Fruit fly (Drosophila melanogaster) whole organism, embryonic: ENCODE results near the gene CG32379.

Source experiments
- C15 ChIP-seq: fragments of 200-800 bp; sonication (Bioruptor generic); IDR thresholded peaks from 3 replicates; pipeline ENCODE4 v1.3.6; 2022; ENCODE audit warnings: missing biosample characterization, missing genetic modification characterization
- CG11247 ChIP-seq: fragments of 200-800 bp; sonication (Bioruptor generic); IDR thresholded peaks from 2 replicates; pipeline ENCODE4 v1.3.6; 2022; ENCODE audit warnings: missing biosample characterization, missing genetic modification characterization
- CG1233 ChIP-seq: fragments of 200-800 bp; sonication (Bioruptor generic); optimal IDR thresholded peaks from 4 replicates; lab custom pipeline; 2018; ENCODE audit warnings: missing biosample characterization, mild to moderate bottlenecking, missing genetic modification characterization
- CG12942 ChIP-seq: fragments of 200-800 bp; sonication (Bioruptor generic); optimal IDR thresholded peaks from 3 replicates; lab custom pipeline; 2016; ENCODE audit warnings: missing biosample characterization, missing genetic modification characterization
- CG15269 ChIP-seq: fragments of 200-800 bp; sonication (Bioruptor generic); optimal IDR thresholded peaks from 2 replicates; lab custom pipeline; 2018; ENCODE audit warnings: missing biosample characterization, mild to moderate bottlenecking, missing genetic modification characterization, moderate library complexity
- CG15601 ChIP-seq: fragments of 200-800 bp; sonication (Bioruptor generic); optimal IDR thresholded peaks from 3 replicates; lab custom pipeline; 2019; ENCODE audit warnings: missing biosample characterization, mild to moderate bottlenecking, missing genetic modification characterization, moderate library complexity
- CG15696 ChIP-seq: fragments of 200-800 bp; sonication (Bioruptor generic); optimal IDR thresholded peaks from 2 replicates; lab custom pipeline; 2019; ENCODE audit warnings: missing biosample characterization, mild to moderate bottlenecking, missing genetic modification characterization, moderate library complexity
- CG17912 ChIP-seq: fragments of 200-800 bp; sonication (Bioruptor generic); optimal IDR thresholded peaks from 2 replicates; lab custom pipeline; 2018; ENCODE audit warnings: missing biosample characterization, mild to moderate bottlenecking, missing genetic modification characterization
- CG1832 ChIP-seq: fragments of 200-800 bp; sonication (Bioruptor generic); optimal IDR thresholded peaks from 2 replicates; lab custom pipeline; 2017; ENCODE audit warnings: missing biosample characterization, mild to moderate bottlenecking, missing genetic modification characterization, inconsistent platforms
- CG18476 ChIP-seq: fragments of 200-800 bp; sonication (Bioruptor generic); optimal IDR thresholded peaks from 2 replicates; lab custom pipeline; 2016; ENCODE audit warnings: missing biosample characterization, mild to moderate bottlenecking, missing genetic modification characterization
- CG18764 ChIP-seq: fragments of 200-800 bp; sonication (Bioruptor generic); optimal IDR thresholded peaks from 3 replicates; lab custom pipeline; 2016; ENCODE audit warnings: missing biosample characterization, missing genetic modification characterization
- CG2120 ChIP-seq: fragments of 200-800 bp; sonication (Bioruptor generic); optimal IDR thresholded peaks from 3 replicates; lab custom pipeline; 2016; ENCODE audit warnings: missing biosample characterization, missing genetic modification characterization
- CG33557 ChIP-seq: fragments of 200-800 bp; sonication (Bioruptor generic); optimal IDR thresholded peaks from 2 replicates; lab custom pipeline; 2019; ENCODE audit warnings: missing biosample characterization, mild to moderate bottlenecking, missing genetic modification characterization, moderate library complexity
- CG3838 ChIP-seq: fragments of 200-800 bp; sonication (Bioruptor generic); optimal IDR thresholded peaks from 3 replicates; lab custom pipeline; 2016; ENCODE audit warnings: missing biosample characterization, missing genetic modification characterization
- CG4424 ChIP-seq: fragments of 200-800 bp; sonication (Bioruptor generic); optimal IDR thresholded peaks from 3 replicates; lab custom pipeline; 2016; ENCODE audit warnings: missing biosample characterization, missing genetic modification characterization
- CG5953 ChIP-seq: fragments of 200-800 bp; sonication (Bioruptor generic); IDR thresholded peaks from 2 replicates; pipeline ENCODE4 v1.3.6; 2022; ENCODE audit warnings: missing biosample characterization, missing genetic modification characterization
- CG8290 ChIP-seq, 3 experiments: fragments of 200-800 bp; sonication (Bioruptor generic); optimal IDR thresholded peaks; 2 replicates each; lab custom pipeline; 2016 to 2019; ENCODE audit warnings: missing biosample characterization in 3 of 3, missing genetic modification characterization in 3 of 3, mild to moderate bottlenecking in 2 of 3, moderate library complexity in 1 of 3
- CG8359 ChIP-seq: fragments of 200-800 bp; sonication (Bioruptor generic); optimal IDR thresholded peaks from 2 replicates; lab custom pipeline; 2017; ENCODE audit warnings: missing biosample characterization, mild to moderate bottlenecking, missing genetic modification characterization, borderline replicate concordance
- CG8478 ChIP-seq: fragments of >200 bp; optimal IDR thresholded peaks from 2 replicates; lab custom pipeline; 2018
- CG8765 ChIP-seq: fragments of 200-800 bp; sonication (Bioruptor generic); IDR thresholded peaks from 2 replicates; pipeline ENCODE4 v1.3.6; 2022; ENCODE audit warnings: missing biosample characterization, missing genetic modification characterization
- CG9797 ChIP-seq: fragments of 200-800 bp; sonication (Bioruptor generic); optimal IDR thresholded peaks from 3 replicates; lab custom pipeline; 2018; ENCODE audit warnings: missing biosample characterization, mild to moderate bottlenecking, missing genetic modification characterization
- D19A ChIP-seq: fragments of 200-800 bp; optimal IDR thresholded peaks from 3 replicates; lab custom pipeline; 2019; ENCODE audit warnings: missing biosample characterization, mild to moderate bottlenecking, missing genetic modification characterization, moderate library complexity
- Elba2 ChIP-seq: fragments of 200-800 bp; sonication (Bioruptor generic); optimal IDR thresholded peaks from 3 replicates; lab custom pipeline; 2016; ENCODE audit warnings: missing biosample characterization, missing genetic modification characterization
- H2.0 ChIP-seq: fragments of 200-800 bp; sonication (Bioruptor generic); IDR thresholded peaks from 2 replicates; pipeline ENCODE4 v1.3.6; 2022; ENCODE audit warnings: missing biosample characterization, missing genetic modification characterization
- Lhr ChIP-seq: fragments of 200-800 bp; sonication (Bioruptor generic); optimal IDR thresholded peaks from 3 replicates; lab custom pipeline; 2017; ENCODE audit warnings: mild to moderate bottlenecking, missing biosample characterization, missing genetic modification reagents, missing genetic modification characterization
- MBD-R2 ChIP-seq: fragments of 200-800 bp; sonication (Bioruptor generic); IDR thresholded peaks from 2 replicates; pipeline ENCODE4 v1.3.6; 2022; ENCODE audit warnings: missing biosample characterization, missing genetic modification characterization
- Max ChIP-seq: fragments of 200-800 bp; sonication (Bioruptor generic); optimal IDR thresholded peaks from 2 replicates; lab custom pipeline; 2016; ENCODE audit warnings: missing biosample characterization, mild to moderate bottlenecking, missing genetic modification characterization
- Mrtf ChIP-seq: fragments of 200-800 bp; sonication (Bioruptor generic); IDR thresholded peaks from 3 replicates; pipeline ENCODE4 v1.3.6; 2022; ENCODE audit warnings: missing biosample characterization, missing genetic modification characterization
- Optix ChIP-seq: fragments of 200-800 bp; sonication (Bioruptor generic); IDR thresholded peaks from 3 replicates; pipeline ENCODE4 v1.3.6; 2022; ENCODE audit warnings: missing biosample characterization, missing genetic modification characterization
- Scr ChIP-seq: fragments of 200-800 bp; sonication (Bioruptor generic); IDR thresholded peaks from 2 replicates; pipeline ENCODE4 v1.3.6; 2022; ENCODE audit warnings: missing biosample characterization, missing genetic modification characterization; ENCODE audit not compliant: partially characterized antibody
- Ssrp ChIP-seq: fragments of 200-800 bp; sonication (Bioruptor generic); optimal IDR thresholded peaks from 2 replicates; lab custom pipeline; 2018; ENCODE audit warnings: missing biosample characterization, mild to moderate bottlenecking, missing genetic modification characterization, moderate library complexity
- abd-A ChIP-seq: fragments of 200-800 bp; sonication (Bioruptor generic); optimal IDR thresholded peaks from 3 replicates; lab custom pipeline; 2019; ENCODE audit warnings: missing biosample characterization, mild to moderate bottlenecking, missing genetic modification characterization, moderate library complexity
- cato ChIP-seq: fragments of 200-800 bp; sonication (Bioruptor generic); optimal IDR thresholded peaks from 2 replicates; lab custom pipeline; 2016; ENCODE audit warnings: missing biosample characterization, missing genetic modification characterization, borderline replicate concordance
- cwo ChIP-seq: fragments of 200-800 bp; sonication (Bioruptor generic); optimal IDR thresholded peaks from 3 replicates; lab custom pipeline; 2017; ENCODE audit warnings: missing biosample characterization, missing genetic modification characterization, mild to moderate bottlenecking, moderate library complexity, missing genetic modification reagents
- danr ChIP-seq: fragments of 200-800 bp; sonication (Bioruptor generic); IDR thresholded peaks from 2 replicates; pipeline ENCODE4 v1.3.6; 2022; ENCODE audit warnings: missing biosample characterization, missing genetic modification characterization
- dmrt99B ChIP-seq: fragments of 200-800 bp; sonication (Bioruptor generic); optimal IDR thresholded peaks from 2 replicates; lab custom pipeline; 2018; ENCODE audit warnings: missing biosample characterization, mild to moderate bottlenecking, missing genetic modification characterization, moderate library complexity
- ewg ChIP-seq: fragments of 200-800 bp; sonication (Bioruptor generic); optimal IDR thresholded peaks from 3 replicates; lab custom pipeline; 2017; ENCODE audit warnings: mild to moderate bottlenecking, missing biosample characterization, missing genetic modification reagents, missing genetic modification characterization
- fd96Cb ChIP-seq: fragments of 200-800 bp; sonication (Bioruptor generic); optimal IDR thresholded peaks from 2 replicates; lab custom pipeline; 2018; ENCODE audit warnings: missing biosample characterization, mild to moderate bottlenecking, missing genetic modification characterization, moderate library complexity
- fru ChIP-seq: fragments of >200 bp; optimal IDR thresholded peaks from 2 replicates; lab custom pipeline; 2017
- grn ChIP-seq: fragments of 200-800 bp; sonication (Bioruptor generic); optimal IDR thresholded peaks from 3 replicates; lab custom pipeline; 2017; ENCODE audit warnings: missing biosample characterization, missing genetic modification characterization
- gro ChIP-seq: fragments of 200-800 bp; sonication (Bioruptor generic); optimal IDR thresholded peaks from 2 replicates; lab custom pipeline; 2016; ENCODE audit warnings: missing biosample characterization, missing genetic modification characterization
- jing ChIP-seq: fragments of 200-800 bp; sonication (Bioruptor generic); optimal IDR thresholded peaks from 2 replicates; lab custom pipeline; 2018; ENCODE audit warnings: missing biosample characterization, mild to moderate bottlenecking, missing genetic modification characterization
- lilli ChIP-seq: fragments of 200-800 bp; sonication (Bioruptor generic); optimal IDR thresholded peaks from 3 replicates; lab custom pipeline; 2016; ENCODE audit warnings: missing biosample characterization, missing genetic modification characterization
- lmd ChIP-seq: fragments of 200-800 bp; sonication (Bioruptor generic); IDR thresholded peaks from 2 replicates; pipeline ENCODE4 v1.3.6; 2022; ENCODE audit warnings: missing biosample characterization, missing genetic modification characterization
- nau ChIP-seq: fragments of 200-800 bp; sonication (Bioruptor generic); optimal IDR thresholded peaks from 3 replicates; lab custom pipeline; 2017; ENCODE audit warnings: missing biosample characterization, mild to moderate bottlenecking, missing genetic modification characterization, missing genetic modification reagents
- nerfin-1 ChIP-seq: fragments of 200-800 bp; sonication (Bioruptor generic); optimal IDR thresholded peaks from 3 replicates; lab custom pipeline; 2019; ENCODE audit warnings: missing biosample characterization, mild to moderate bottlenecking, missing genetic modification characterization, moderate library complexity
- peb ChIP-seq: fragments of 200-800 bp; sonication (Bioruptor generic); IDR thresholded peaks from 2 replicates; pipeline ENCODE4 v1.3.6; 2022; ENCODE audit warnings: missing biosample characterization, missing genetic modification characterization
- tio ChIP-seq: fragments of 200-800 bp; sonication (Bioruptor generic); optimal IDR thresholded peaks from 2 replicates; lab custom pipeline; 2017; ENCODE audit warnings: missing biosample characterization, missing genetic modification characterization, inconsistent platforms
- usp ChIP-seq: fragments of >200 bp; optimal IDR thresholded peaks from 2 replicates; lab custom pipeline; 2017; ENCODE audit warnings: missing biosample characterization, missing genetic modification characterization
- vnd ChIP-seq: fragments of 200-800 bp; sonication (Bioruptor generic); IDR thresholded peaks from 3 replicates; pipeline ENCODE4 v1.3.6; 2022; ENCODE audit warnings: missing biosample characterization, missing genetic modification characterization; ENCODE audit not compliant: partially characterized antibody
- zfh2 ChIP-seq: fragments of 200-800 bp; sonication (Bioruptor generic); optimal IDR thresholded peaks from 2 replicates; lab custom pipeline; 2016; ENCODE audit warnings: missing biosample characterization, missing genetic modification characterization

Gene CG32379

dm6 chr3L:7359827-7360323 lies 36.3 kb upstream of the CG32379 start, which contains the start of gene pst (continued):
- TF ChIP-seq Mrtf (GFP tag; lab: Robert Waterston, UW) (no peak), CG3838 (GFP tag; lab: Kevin White, UChicago) (no peak), zfh2 (GFP tag; lab: Kevin White, UChicago) (no peak), ewg (no peak), usp (GFP tag; lab: Kevin White, UChicago) (no peak), H2.0 (GFP tag; lab: Robert Waterston, UW) (0 out of 2 replicates have a peak, but pooled peaks have one; percentile 25), D19A (tag; lab: Kevin White, UChicago) (peak; percentile 14), CG9797 (no peak), dmrt99B (tag; lab: Kevin White, UChicago) (no peak), CG2120 (no peak), cato (GFP tag; lab: Kevin White, UChicago) (no peak), MBD-R2 (no peak), peb (GFP tag; lab: Robert Waterston, UW) (no peak), CG15269 (tag; lab: Kevin White, UChicago) (peak; percentile 68), CG15696 (tag; lab: Kevin White, UChicago) (no peak), nau (GFP tag; lab: Kevin White, UChicago) (no peak), jing (GFP tag; lab: Kevin White, UChicago) (no peak), CG4424 (GFP tag; lab: Kevin White, UChicago) (no peak), C15 (GFP tag; lab: Robert Waterston, UW) (no peak), CG1832 (GFP tag; lab: Kevin White, UChicago) (no peak), CG1233 (GFP tag; lab: Kevin White, UChicago) (no peak), CG17912 (no peak), danr (GFP tag; lab: Robert Waterston, UW) (no peak), abd-A (tag; lab: Kevin White, UChicago) (no peak), CG18476 (no peak), CG11247 (peak; percentile 29; the same call in 1 of the 2 replicates), Ssrp (tag; lab: Kevin White, UChicago) (no peak), nerfin-1 (tag; lab: Kevin White, UChicago) (no peak), lilli (GFP tag; lab: Kevin White, UChicago) (no peak), Optix (GFP tag; lab: Robert Waterston, UW) (no peak; the same call in 2 of the 3 replicates), CG8290 (GFP tag; optimal IDR thresholded peaks at IDR 0.05; lab: Kevin White, UChicago) (no peak), CG8290 (tag; optimal IDR thresholded peaks at IDR 0.05; lab: Kevin White, UChicago) (peak in 1 of 2 experiments; percentile 87), gro (GFP tag; lab: Kevin White, UChicago) (peak; percentile 8), CG18764 (GFP tag; lab: Kevin White, UChicago) (no peak), Max (GFP tag; lab: Kevin White, UChicago) (no peak), tio (no peak), CG5953 (GFP tag; lab: Robert Waterston, UW) (no peak; the same call in 1 of the 2 replicates), CG12942 (no peak), fd96Cb (tag; lab: Kevin White, UChicago) (no peak), grn (no peak), Scr (GFP tag; lab: Robert Waterston, UW) (no peak), fru (lab: Kevin White, UChicago) (no peak), Lhr (GFP tag; lab: Kevin White, UChicago) (no peak), Elba2 (GFP tag; lab: Kevin White, UChicago) (no peak), cwo (peak; percentile 44), CG8359 (GFP tag; lab: Kevin White, UChicago) (no peak), lmd (no peak), CG8765 (GFP tag; lab: Robert Waterston, UW) (no peak), CG15601 (tag; lab: Kevin White, UChicago) (no peak), CG33557 (GFP tag; lab: Kevin White, UChicago) (no peak), CG8478 (no peak), vnd (GFP tag; lab: Robert Waterston, UW) (no peak)
